Worm (Caenorhabditis elegans) whole organism, L1 larva: ENCODE measurements around the gene F13H8.8.

Experiments used
- C04F5.9 ChIP-seq: sonication (generic microtip); optimal IDR thresholded peaks from 2 replicates; lab custom pipeline; 2016; ENCODE audit warnings: missing genetic modification characterization, missing compliant biosample characterization
- C16A3.4 ChIP-seq: fragments of 150-350 bp; optimal IDR thresholded peaks from 2 replicates; lab custom pipeline; 2014; ENCODE audit warnings: missing biosample characterization, missing genetic modification characterization
- F16B12.6 ChIP-seq: fragments of 150-350 bp; optimal IDR thresholded peaks from 2 replicates; lab custom pipeline; 2014; ENCODE audit warnings: missing biosample characterization, missing genetic modification characterization
- Y116A8C.19 ChIP-seq: sonication (generic microtip); optimal IDR thresholded peaks from 2 replicates; lab custom pipeline; 2016; ENCODE audit warnings: missing compliant biosample characterization, missing genetic modification characterization, borderline replicate concordance
- aha-1 ChIP-seq: fragments of 150-350 bp; optimal IDR thresholded peaks from 2 replicates; lab custom pipeline; 2014; ENCODE audit warnings: missing biosample characterization, missing genetic modification characterization
- aly-2 ChIP-seq: fragments of 150-350 bp; optimal IDR thresholded peaks from 2 replicates; lab custom pipeline; 2014; ENCODE audit warnings: missing biosample characterization, missing genetic modification characterization
- ceh-82 ChIP-seq, 3 experiments: fragments of 150-350 bp in 1 of 3; sonication (generic microtip) in 2 of 3; optimal IDR thresholded peaks; 2 replicates each; lab custom pipeline; 2014 to 2017; ENCODE audit warnings: missing biosample characterization in 3 of 3, missing genetic modification characterization in 3 of 3
- ceh-90 ChIP-seq: sonication (generic microtip); optimal IDR thresholded peaks from 2 replicates; lab custom pipeline; 2016; ENCODE audit warnings: missing genetic modification characterization, missing compliant biosample characterization
- dsc-1 ChIP-seq: sonication (generic microtip); optimal IDR thresholded peaks from 2 replicates; lab custom pipeline; 2016; ENCODE audit warnings: mild to moderate bottlenecking, missing genetic modification characterization, missing compliant biosample characterization
- efl-1 ChIP-seq, 4 experiments: fragments of 150-350 bp; optimal IDR thresholded peaks in 3 of 4; peaks in 1 of 4; 1 replicate in 1 of 4; 2 replicates in 3 of 4; lab custom pipeline; 2014; ENCODE audit warnings: missing biosample characterization in 2 of 4, missing genetic modification characterization in 2 of 4, missing genetic modification reagents in 2 of 4
- elt-2 ChIP-seq: sonication (generic microtip); optimal IDR thresholded peaks from 2 replicates; lab custom pipeline; 2016; ENCODE audit warnings: missing genetic modification characterization, mild to moderate bottlenecking, inconsistent platforms, missing compliant biosample characterization, missing genetic modification reagents
- elt-3 ChIP-seq, 6 experiments: fragments of 150-350 bp in 1 of 6; sonication (generic microtip); optimal IDR thresholded peaks; 2 replicates each; lab custom pipeline; 2017 to 2018; ENCODE audit warnings: missing biosample characterization in 6 of 6, missing genetic modification characterization in 6 of 6, inconsistent platforms in 1 of 6
- fkh-10 ChIP-seq: sonication (generic microtip); optimal IDR thresholded peaks from 2 replicates; lab custom pipeline; 2017; ENCODE audit warnings: missing biosample characterization, missing genetic modification reagents, missing genetic modification characterization
- fkh-8 ChIP-seq: sonication (generic microtip); optimal IDR thresholded peaks from 2 replicates; lab custom pipeline; 2016; ENCODE audit warnings: mild to moderate bottlenecking, missing genetic modification characterization, missing compliant biosample characterization
- grh-1 ChIP-seq: fragments of 200-800 bp; sonication (Bioruptor generic); IDR thresholded peaks from 2 replicates; pipeline ENCODE4 v1.3.6; 2022; ENCODE audit warnings: missing genetic modification reagents, missing genetic modification characterization, missing compliant biosample characterization
- hlh-4 ChIP-seq: sonication (generic microtip); optimal IDR thresholded peaks from 2 replicates; lab custom pipeline; 2016; ENCODE audit warnings: mild to moderate bottlenecking, missing genetic modification characterization, missing compliant biosample characterization
- hpl-2 ChIP-seq: fragments of 150-350 bp; optimal IDR thresholded peaks from 2 replicates; lab custom pipeline; 2014; ENCODE audit warnings: missing biosample characterization, missing genetic modification reagents, missing genetic modification characterization
- isw-1 ChIP-seq: fragments of 200-800 bp; sonication (Bioruptor generic); IDR thresholded peaks from 2 replicates; pipeline ENCODE4 v1.3.6; 2022; ENCODE audit warnings: missing genetic modification characterization, missing compliant biosample characterization
- jun-1 ChIP-seq: fragments of 150-350 bp; optimal IDR thresholded peaks from 2 replicates; lab custom pipeline; 2014; ENCODE audit warnings: missing biosample characterization, missing genetic modification reagents, missing genetic modification characterization
- lin-14 ChIP-seq: fragments of 200-800 bp; sonication (Bioruptor generic); optimal IDR thresholded peaks from 2 replicates; lab custom pipeline; 2018; ENCODE audit warnings: mild to moderate bottlenecking, missing genetic modification characterization, moderate library complexity, missing compliant biosample characterization
- lin-15B ChIP-seq: fragments of 150-350 bp; sonication (generic microtip); optimal IDR thresholded peaks from 3 replicates; lab custom pipeline; 2014; ENCODE audit warnings: missing biosample characterization, missing genetic modification characterization
- mep-1 ChIP-seq: fragments of 150-350 bp; optimal IDR thresholded peaks from 2 replicates; lab custom pipeline; 2014; ENCODE audit warnings: missing biosample characterization, missing genetic modification characterization
- nhr-19 ChIP-seq: fragments of 200-800 bp; sonication (Bioruptor generic); conservative IDR thresholded peaks from 2 replicates; pipeline ENCODE4 v1.3.6; 2022; ENCODE audit warnings: missing genetic modification characterization, missing compliant biosample characterization
- nhr-20 ChIP-seq: sonication (generic microtip); optimal IDR thresholded peaks from 2 replicates; lab custom pipeline; 2016; ENCODE audit warnings: mild to moderate bottlenecking, missing genetic modification characterization, missing compliant biosample characterization
- nhr-237 ChIP-seq: fragments of 150-350 bp; optimal IDR thresholded peaks from 2 replicates; lab custom pipeline; 2014; ENCODE audit warnings: missing biosample characterization, missing genetic modification characterization
- nhr-28 ChIP-seq: fragments of 150-350 bp; optimal IDR thresholded peaks from 2 replicates; lab custom pipeline; 2014; ENCODE audit warnings: missing biosample characterization, missing genetic modification characterization
- nhr-47 ChIP-seq: sonication (generic microtip); optimal IDR thresholded peaks from 2 replicates; lab custom pipeline; 2016; ENCODE audit warnings: mild to moderate bottlenecking, missing genetic modification characterization, moderate library complexity, missing compliant biosample characterization
- nhr-71 ChIP-seq: sonication (generic microtip); optimal IDR thresholded peaks from 2 replicates; lab custom pipeline; 2016; ENCODE audit warnings: mild to moderate bottlenecking, missing genetic modification characterization, moderate library complexity, missing compliant biosample characterization
- nhr-77 ChIP-seq: fragments of 150-350 bp; optimal IDR thresholded peaks from 2 replicates; lab custom pipeline; 2014; ENCODE audit warnings: missing biosample characterization, missing genetic modification characterization
- nhr-85 ChIP-seq: sonication (generic microtip); peaks from one replicate; lab custom pipeline; 2016; ENCODE audit warnings: missing genetic modification characterization, inconsistent platforms, missing compliant biosample characterization
- nhr-90 ChIP-seq: sonication (generic microtip); optimal IDR thresholded peaks from 2 replicates; lab custom pipeline; 2016; ENCODE audit warnings: mild to moderate bottlenecking, missing genetic modification characterization, missing compliant biosample characterization; ENCODE audit not compliant: poor library complexity
- pax-3 ChIP-seq: fragments of 200-800 bp; sonication (Bioruptor generic); optimal IDR thresholded peaks from 2 replicates; lab custom pipeline; 2018; ENCODE audit warnings: mild to moderate bottlenecking, missing genetic modification characterization, moderate library complexity, missing compliant biosample characterization
- pqm-1 ChIP-seq: sonication (generic microtip); optimal IDR thresholded peaks from 3 replicates; lab custom pipeline; 2017; ENCODE audit warnings: missing biosample characterization, missing genetic modification characterization
- skn-1 ChIP-seq: fragments of 150-350 bp; optimal IDR thresholded peaks from 2 replicates; lab custom pipeline; 2014; ENCODE audit warnings: missing biosample characterization, missing genetic modification characterization
- snpc-4 ChIP-seq: fragments of 150-350 bp; optimal IDR thresholded peaks from 2 replicates; lab custom pipeline; 2014; ENCODE audit warnings: missing biosample characterization, missing genetic modification characterization
- snu-23 ChIP-seq: sonication (generic microtip); optimal IDR thresholded peaks from 2 replicates; lab custom pipeline; 2016; ENCODE audit warnings: missing genetic modification characterization, missing compliant biosample characterization
- sptf-1 ChIP-seq: fragments of 150-350 bp; optimal IDR thresholded peaks from 2 replicates; lab custom pipeline; 2014; ENCODE audit warnings: missing biosample characterization, missing genetic modification characterization
- swsn-7 ChIP-seq: sonication (generic microtip); optimal IDR thresholded peaks from 2 replicates; lab custom pipeline; 2016; ENCODE audit warnings: missing genetic modification characterization, missing compliant biosample characterization
- unc-86 ChIP-seq: sonication (generic microtip); optimal IDR thresholded peaks from 2 replicates; lab custom pipeline; 2016; ENCODE audit warnings: missing genetic modification characterization, missing compliant biosample characterization
- unc-98 ChIP-seq: fragments of 200-800 bp; sonication (Bioruptor generic); IDR thresholded peaks from 2 replicates; pipeline ENCODE4 v1.3.6; 2022; ENCODE audit warnings: missing genetic modification characterization, missing compliant biosample characterization
- vab-15 ChIP-seq: sonication (generic microtip); optimal IDR thresholded peaks from 2 replicates; lab custom pipeline; 2017; ENCODE audit warnings: missing genotype, mild to moderate bottlenecking, missing genetic modification characterization, missing compliant biosample characterization
- zag-1 ChIP-seq: fragments of 150-350 bp; optimal IDR thresholded peaks from 2 replicates; lab custom pipeline; 2014; ENCODE audit warnings: missing biosample characterization, missing genetic modification characterization

Gene F13H8.8

ce11 chrII:6267983-6268382, at the start of gene F13H8.8:
TSS of gene F13H8.8 (minus strand) at chrII:6268083.
- TF ChIP-seq pqm-1 (tag; lab: Kevin White, UChicago) (no peak), nhr-28 (no peak), isw-1 (GFP tag; lab: Robert Waterston, UW) (no peak), elt-3 (tag; optimal IDR thresholded peaks at IDR 0.05; lab: Kevin White, UChicago) (no peak), nhr-71 (tag; lab: Kevin White, UChicago) (no peak), swsn-7 (tag; lab: Kevin White, UChicago) (no peak), nhr-19 (no peak), elt-2 (tag; lab: Kevin White, UChicago) (no peak), pax-3 (tag; lab: Kevin White, UChicago) (no peak), aly-2 (no peak), dsc-1 (tag; lab: Kevin White, UChicago) (no peak), ceh-82 (tag; optimal IDR thresholded peaks at IDR 0.05; lab: Kevin White, UChicago) (no peak), ceh-90 (tag; lab: Kevin White, UChicago) (no peak), hlh-4 (tag; lab: Kevin White, UChicago) (no peak), grh-1 (GFP tag; lab: Robert Waterston, UW) (no peak), nhr-20 (tag; lab: Kevin White, UChicago) (no peak), fkh-8 (tag; lab: Kevin White, UChicago) (no peak)

ce11 chrII:6311888-6312287, 44.0 kb upstream of the F13H8.8 start:
- no peak for TF ChIP-seq efl-1 (optimal IDR thresholded peaks at IDR 0.05; lab: Kevin White, UChicago)
- peak in 1 of 2 experiments; percentile 55 for TF ChIP-seq efl-1 (GFP tag; optimal IDR thresholded peaks at IDR 0.05 in 1 of 2; lab: Kevin White, UChicago)
- TF ChIP-seq jun-1 (tag; lab: Kevin White, UChicago) = no peak
- TF ChIP-seq F16B12.6 (tag; lab: Kevin White, UChicago) = no peak
- no peak for TF ChIP-seq aha-1
- no peak for TF ChIP-seq elt-2 (tag; lab: Kevin White, UChicago)
- TF ChIP-seq mep-1 (tag; lab: Kevin White, UChicago) = no peak
- TF ChIP-seq unc-98 = no peak
- no peak for TF ChIP-seq snpc-4
- TF ChIP-seq, all 84 proteins: peak for 1

DNA sequence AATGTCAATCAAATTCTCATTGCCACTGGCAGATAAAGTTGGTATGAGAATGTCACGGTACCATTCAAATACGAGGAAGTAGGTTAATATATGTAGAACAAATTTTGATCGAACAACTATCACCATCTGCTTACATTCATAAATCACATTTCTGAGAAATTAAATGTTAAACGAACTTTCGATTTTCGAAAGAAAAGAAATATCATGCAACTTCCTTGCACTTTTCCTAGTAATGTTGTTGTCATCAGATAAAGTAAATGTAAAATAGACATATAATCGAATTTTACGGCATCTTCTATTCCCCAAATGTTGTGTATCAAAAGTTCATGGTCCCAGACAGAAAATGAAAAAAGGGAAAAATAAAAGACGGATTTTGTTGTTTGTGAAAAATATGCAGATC, 43.6 kb upstream of the F13H8.8 start:
- TF ChIP-seq lin-14 (GFP tag; lab: Kevin White, UChicago) (peak; percentile 7), nhr-71 (tag; lab: Kevin White, UChicago) (peak; percentile 51), nhr-47 (tag; lab: Kevin White, UChicago) (peak; percentile 10), unc-86 (no peak), fkh-10 (GFP tag; lab: Kevin White, UChicago) (peak; percentile 46), pax-3 (tag; lab: Kevin White, UChicago) (peak; percentile 21), nhr-85 (tag; lab: Kevin White, UChicago) (no peak), lin-15B (tag; lab: Kevin White, UChicago) (no peak), fkh-8 (tag; lab: Kevin White, UChicago) (peak; percentile 69)

- no peak for TF ChIP-seq zag-1 (tag; lab: Kevin White, UChicago)
- TF ChIP-seq C16A3.4 (tag; lab: Kevin White, UChicago) = no peak
Observed at ce11 chrII:6309198-6309597, 41.3 kb upstream of the F13H8.8 start, which contains the start of gene glb-10. TSS of gene glb-10 (minus strand) at chrII:6309298.

- TF ChIP-seq F16B12.6 (tag; lab: Kevin White, UChicago) (no peak), nhr-77 (no peak), skn-1 (tag; lab: Kevin White, UChicago) (no peak), nhr-90 (tag; lab: Kevin White, UChicago) (no peak), pax-3 (tag; lab: Kevin White, UChicago) (no peak), sptf-1 (tag; lab: Kevin White, UChicago) (no peak), snu-23 (GFP tag; lab: Kevin White, UChicago) (no peak), C04F5.9 (tag; lab: Kevin White, UChicago) (no peak), aha-1 (no peak), hpl-2 (GFP tag; lab: Kevin White, UChicago) (no peak), Y116A8C.19 (tag; lab: Kevin White, UChicago) (no peak), vab-15 (no peak), nhr-237 (tag; lab: Kevin White, UChicago) (no peak), nhr-71 (tag; lab: Kevin White, UChicago) (no peak)
Observed at ce11 chrII:6306125-6306524, 38.2 kb upstream of the F13H8.8 start, which contains the start of gene C29F5.8. TSS of gene C29F5.8 (plus strand) at chrII:6306425.
